Fruit fly (Drosophila melanogaster) Kc167 (cell line): ENCODE measurements around the gene Shawn.

ENCODE experiments used
- Myc ChIP-seq: fragments of >200 bp; optimal IDR thresholded peaks from 2 replicates; lab custom pipeline; 2017; ENCODE audit warnings: missing external identifiers
- Sin3A ChIP-seq: fragments of >200 bp; optimal IDR thresholded peaks from 2 replicates; lab custom pipeline; 2018; ENCODE audit warnings: missing external identifiers
- h ChIP-seq: fragments of >200 bp; optimal IDR thresholded peaks from 3 replicates; lab custom pipeline; 2018; ENCODE audit warnings: missing external identifiers
- insv ChIP-seq: fragments of >200 bp; optimal IDR thresholded peaks from 3 replicates; lab custom pipeline; 2018; ENCODE audit warnings: missing external identifiers
- psq ChIP-seq: fragments of >200 bp; optimal IDR thresholded peaks from 2 replicates; lab custom pipeline; 2017; ENCODE audit warnings: missing external identifiers
- ttk ChIP-seq: sonication (Bioruptor generic); optimal IDR thresholded peaks from 2 replicates; lab custom pipeline; 2017; ENCODE audit warnings: missing external identifiers

Gene Shawn

DNA sequence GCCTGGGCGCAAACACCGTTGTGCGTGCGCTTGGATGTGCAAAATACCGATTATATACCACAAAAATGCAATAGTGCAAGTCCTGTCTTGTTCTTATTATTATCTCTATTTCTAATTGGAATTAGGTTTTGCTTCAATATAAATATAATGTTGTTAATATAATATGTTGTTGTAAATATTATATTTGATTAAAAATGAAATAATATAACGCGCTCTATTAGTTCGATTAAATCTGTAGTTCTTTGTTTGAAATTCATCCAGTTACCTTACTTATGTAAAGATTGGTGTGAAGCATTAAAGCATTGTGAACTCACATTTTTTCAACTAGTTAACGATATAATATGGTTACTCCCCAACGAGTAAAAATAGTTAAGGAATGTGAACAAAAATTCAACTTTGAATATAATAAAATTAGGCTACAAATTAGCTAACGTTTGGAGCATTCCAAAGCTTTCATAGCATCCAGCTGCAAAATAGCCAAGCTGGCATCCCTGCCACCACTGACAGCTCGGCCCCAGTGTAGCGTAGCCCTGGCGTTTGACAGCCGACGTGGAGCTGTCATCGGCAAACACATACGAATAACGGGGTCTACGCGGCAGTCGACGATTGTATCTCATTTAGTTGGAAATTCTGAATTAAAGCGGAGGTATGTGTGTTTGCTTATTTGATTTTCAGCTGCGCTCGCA lies 31.6 kb downstream of the Shawn start, which contains the start of the genes CG12237 and Sec61gamma:
Gene CG12237, minus strand, starts transcription at position 51 of the 686 bp plus-strand sequence.
Gene Sec61gamma, plus strand, starts transcription at position 509 of the 686 bp plus-strand sequence.
- TF ChIP-seq insv (lab: Kevin White, UChicago) = no peak
- TF ChIP-seq ttk = no peak
- TF ChIP-seq h (lab: Kevin White, UChicago) = no peak
- no peak for TF ChIP-seq psq (lab: Kevin White, UChicago)
- TF ChIP-seq Sin3A = no peak
- no peak for TF ChIP-seq Myc (lab: Kevin White, UChicago)

dm6 chrX:19645873-19646541 lies 34.7 kb downstream of the Shawn start, which contains the start of gene Arp10:
TSS of gene Arp10 (minus strand) at chrX:19646176.
- TF ChIP-seq psq (lab: Kevin White, UChicago) (no peak), Sin3A (no peak), Myc (lab: Kevin White, UChicago) (no peak), ttk (no peak), insv (lab: Kevin White, UChicago) (no peak), h (lab: Kevin White, UChicago) (no peak)

dm6 chrX:19651757-19652419 lies 40.6 kb downstream of the Shawn start, which contains the start of the genes Ranbp21 and Elys:
TSS of gene Ranbp21 (minus strand) at chrX:19652269.
TSS of gene Elys (plus strand) at chrX:19652305.
- TF ChIP-seq ttk = no peak
- TF ChIP-seq Sin3A = no peak
- TF ChIP-seq h (lab: Kevin White, UChicago) = no peak
- TF ChIP-seq insv (lab: Kevin White, UChicago) = no peak
- TF ChIP-seq Myc (lab: Kevin White, UChicago) = no peak
- TF ChIP-seq psq (lab: Kevin White, UChicago) = no peak

DNA sequence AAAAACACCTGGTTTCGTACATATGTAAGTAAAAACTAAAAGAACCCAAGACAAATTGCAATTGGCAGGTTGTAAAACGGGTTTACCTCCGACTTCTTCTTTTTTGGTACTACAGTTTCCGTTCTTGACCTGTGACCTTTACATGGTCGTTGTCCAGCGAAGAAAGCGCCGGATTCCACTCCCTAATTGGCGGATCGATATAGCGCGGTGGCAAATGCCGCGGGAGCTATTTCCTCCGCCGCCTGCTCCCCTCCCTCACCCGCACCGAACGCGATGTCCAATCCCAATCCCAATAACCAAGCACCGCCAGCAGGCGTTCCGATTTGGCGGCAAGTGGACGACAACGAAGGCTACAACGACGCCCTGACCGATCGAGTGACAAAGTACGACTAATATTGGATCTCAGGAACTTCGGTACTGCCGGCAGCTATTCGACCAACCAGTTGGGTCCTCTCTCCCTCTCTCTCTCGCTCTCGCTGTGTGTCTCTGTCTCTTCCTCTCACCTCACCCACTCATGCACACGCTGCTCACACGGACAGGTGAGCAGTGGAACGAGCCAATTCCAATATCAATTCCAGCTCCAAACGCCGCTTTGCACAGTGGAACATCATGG lies 51.4 kb downstream of the Shawn start:
- no peak for TF ChIP-seq Myc (lab: Kevin White, UChicago)
- TF ChIP-seq Sin3A = no peak
- TF ChIP-seq insv (lab: Kevin White, UChicago) = no peak
- no peak for TF ChIP-seq h (lab: Kevin White, UChicago)
- no peak for TF ChIP-seq psq (lab: Kevin White, UChicago)
- no peak for TF ChIP-seq ttk

dm6 chrX:19663196-19663858 lies 52.0 kb downstream of the Shawn start:
- TF ChIP-seq h (lab: Kevin White, UChicago) = no peak
- no peak for TF ChIP-seq ttk
- TF ChIP-seq Myc (lab: Kevin White, UChicago) = no peak

dm6 chrX:19663859-19664728 lies 52.8 kb downstream of the Shawn start, which contains the start of the genes CG14223 and Ssu72:
TSS of gene CG14223 (minus strand) at chrX:19663971.
TSS of gene Ssu72 (plus strand) at chrX:19664561.
- TF ChIP-seq h (lab: Kevin White, UChicago) (no peak), Sin3A (no peak), ttk (no peak), Myc (lab: Kevin White, UChicago) (no peak), psq (lab: Kevin White, UChicago) (no peak), insv (lab: Kevin White, UChicago) (no peak)
